Fruit fly (Drosophila melanogaster) whole organism, embryonic: ENCODE measurements around the gene Rrp5.

Experiments
- Atf6 ChIP-seq: fragments of 200-800 bp; sonication (Bioruptor generic); IDR thresholded peaks from 2 replicates; pipeline ENCODE4 v1.3.6; 2022; ENCODE audit warnings: missing biosample characterization, missing genetic modification characterization
- BtbVII ChIP-seq: fragments of 200-800 bp; sonication (Bioruptor generic); optimal IDR thresholded peaks from 3 replicates; lab custom pipeline; 2017; ENCODE audit warnings: missing biosample characterization, mild to moderate bottlenecking, missing genetic modification characterization
- CG1024 ChIP-seq: fragments of 200-800 bp; sonication (Bioruptor generic); IDR thresholded peaks from 2 replicates; pipeline ENCODE4 v1.3.6; 2022; ENCODE audit warnings: missing biosample characterization, missing genetic modification characterization
- CG10274 ChIP-seq: fragments of 200-800 bp; sonication (Bioruptor generic); optimal IDR thresholded peaks from 3 replicates; lab custom pipeline; 2017; ENCODE audit warnings: missing biosample characterization, mild to moderate bottlenecking, missing genetic modification characterization
- CG11723 ChIP-seq: fragments of 200-800 bp; sonication (Bioruptor generic); optimal IDR thresholded peaks from 2 replicates; lab custom pipeline; 2017; ENCODE audit warnings: missing biosample characterization, mild to moderate bottlenecking, missing genetic modification characterization
- CG12071 ChIP-seq: fragments of 200-800 bp; sonication (Bioruptor generic); optimal IDR thresholded peaks from 3 replicates; lab custom pipeline; 2018; ENCODE audit warnings: missing biosample characterization, mild to moderate bottlenecking, missing genetic modification characterization
- CG12659 ChIP-seq: fragments of 200-800 bp; sonication (Bioruptor generic); optimal IDR thresholded peaks from 3 replicates; lab custom pipeline; 2017; ENCODE audit warnings: mild to moderate bottlenecking, missing biosample characterization, missing genetic modification reagents, missing genetic modification characterization
- CG13287 ChIP-seq: fragments of 200-800 bp; sonication (Bioruptor generic); IDR thresholded peaks from 2 replicates; pipeline ENCODE4 v1.3.6; 2022; ENCODE audit warnings: missing biosample characterization, missing genetic modification characterization; ENCODE audit not compliant: partially characterized antibody
- CG13775 ChIP-seq: fragments of 200-800 bp; sonication (Bioruptor generic); optimal IDR thresholded peaks from 3 replicates; lab custom pipeline; 2017; ENCODE audit warnings: missing biosample characterization, mild to moderate bottlenecking, missing genetic modification characterization
- CG15479 ChIP-seq: fragments of 200-800 bp; sonication (Bioruptor generic); optimal IDR thresholded peaks from 3 replicates; lab custom pipeline; 2019; ENCODE audit warnings: missing biosample characterization, mild to moderate bottlenecking, missing genetic modification characterization, moderate library complexity
- CG16863 ChIP-seq: fragments of 200-800 bp; sonication (Bioruptor generic); optimal IDR thresholded peaks from 3 replicates; lab custom pipeline; 2016; ENCODE audit warnings: missing biosample characterization, missing genetic modification characterization
- CG2678 ChIP-seq: fragments of 200-800 bp; sonication (Bioruptor generic); optimal IDR thresholded peaks from 3 replicates; lab custom pipeline; 2019; ENCODE audit warnings: missing biosample characterization, mild to moderate bottlenecking, missing genetic modification characterization, moderate library complexity
- CG31365 ChIP-seq: fragments of 200-800 bp; sonication (Bioruptor generic); optimal IDR thresholded peaks from 2 replicates; lab custom pipeline; 2018; ENCODE audit warnings: missing biosample characterization, mild to moderate bottlenecking, missing genetic modification characterization
- CG31441 ChIP-seq: fragments of 200-800 bp; sonication (Bioruptor generic); IDR thresholded peaks from 2 replicates; pipeline ENCODE4 v1.3.6; 2022; ENCODE audit warnings: missing biosample characterization, missing genetic modification characterization
- CG32532 ChIP-seq: fragments of 200-800 bp; sonication (Bioruptor generic); IDR thresholded peaks from 2 replicates; pipeline ENCODE4 v1.3.6; 2022; ENCODE audit warnings: missing biosample characterization, missing genetic modification characterization
- CG6272 ChIP-seq: fragments of 200-800 bp; sonication (Bioruptor generic); IDR thresholded peaks from 2 replicates; pipeline ENCODE4 v1.3.6; 2022; ENCODE audit warnings: missing biosample characterization, missing genetic modification characterization
- CG6689 ChIP-seq: fragments of 200-800 bp; sonication (Bioruptor generic); IDR thresholded peaks from 2 replicates; pipeline ENCODE4 v1.3.6; 2022; ENCODE audit warnings: missing biosample characterization, missing genetic modification characterization
- CG8944 ChIP-seq: fragments of 200-800 bp; sonication (Bioruptor generic); optimal IDR thresholded peaks from 3 replicates; lab custom pipeline; 2016; ENCODE audit warnings: missing biosample characterization, missing genetic modification characterization
- CG9817 ChIP-seq: fragments of 200-800 bp; sonication (Bioruptor generic); optimal IDR thresholded peaks from 2 replicates; lab custom pipeline; 2018; ENCODE audit warnings: missing biosample characterization, mild to moderate bottlenecking, missing genetic modification characterization, moderate library complexity
- CG9932 ChIP-seq: fragments of 200-800 bp; sonication (Bioruptor generic); IDR thresholded peaks from 2 replicates; pipeline ENCODE4 v1.3.6; 2022; ENCODE audit warnings: missing biosample characterization, missing genetic modification characterization
- CkIIα-i1 ChIP-seq: fragments of 200-800 bp; sonication (Bioruptor generic); IDR thresholded peaks from 2 replicates; pipeline ENCODE4 v1.3.6; 2022; ENCODE audit warnings: missing biosample characterization, missing genetic modification characterization
- Fer3 ChIP-seq: fragments of 200-800 bp; sonication (Bioruptor generic); optimal IDR thresholded peaks from 2 replicates; lab custom pipeline; 2018; ENCODE audit warnings: missing biosample characterization, mild to moderate bottlenecking, missing genetic modification characterization, moderate library complexity
- GATAe ChIP-seq: fragments of 200-800 bp; sonication (Bioruptor generic); conservative IDR thresholded peaks from 2 replicates; pipeline ENCODE4 v1.3.6; 2022; ENCODE audit warnings: missing biosample characterization, missing genetic modification characterization
- HHEX ChIP-seq: fragments of 200-800 bp; sonication (Bioruptor generic); optimal IDR thresholded peaks from 3 replicates; lab custom pipeline; 2017; ENCODE audit warnings: missing biosample characterization, mild to moderate bottlenecking, missing genetic modification characterization, missing genetic modification reagents
- HLH4C ChIP-seq: fragments of 200-800 bp; sonication (Bioruptor generic); IDR thresholded peaks from 3 replicates; pipeline ENCODE4 v1.3.6; 2022; ENCODE audit warnings: missing biosample characterization, missing genetic modification characterization; ENCODE audit not compliant: partially characterized antibody
- Hand ChIP-seq: fragments of 200-800 bp; sonication (Bioruptor generic); optimal IDR thresholded peaks from 2 replicates; lab custom pipeline; 2017; ENCODE audit warnings: mild to moderate bottlenecking, missing biosample characterization, missing genetic modification reagents, missing genetic modification characterization
- Hmx ChIP-seq: fragments of 200-800 bp; sonication (Bioruptor generic); optimal IDR thresholded peaks from 2 replicates; lab custom pipeline; 2016; ENCODE audit warnings: missing biosample characterization, missing genetic modification characterization
- Hr78 ChIP-seq, 2 experiments: fragments of 200-800 bp in 1 of 2; fragments of >200 bp in 1 of 2; sonication (Bioruptor generic) in 1 of 2; optimal IDR thresholded peaks; 2 replicates each; lab custom pipeline; 2017 to 2019; ENCODE audit warnings: missing biosample characterization in 2 of 2, missing genetic modification characterization in 2 of 2, mild to moderate bottlenecking in 1 of 2, moderate library complexity in 1 of 2
- Mes4 ChIP-seq: fragments of 200-800 bp; sonication (Bioruptor generic); optimal IDR thresholded peaks from 2 replicates; lab custom pipeline; 2016; ENCODE audit warnings: missing biosample characterization, missing genetic modification characterization
- NFAT ChIP-seq: fragments of 200-800 bp; sonication (Bioruptor generic); IDR thresholded peaks from 2 replicates; pipeline ENCODE4 v1.3.6; 2022; ENCODE audit warnings: missing biosample characterization, missing genetic modification characterization
- Rfx ChIP-seq: fragments of 200-800 bp; sonication (Bioruptor generic); IDR thresholded peaks from 2 replicates; pipeline ENCODE4 v1.3.6; 2022; ENCODE audit warnings: missing biosample characterization, missing genetic modification characterization
- aop ChIP-seq: fragments of 200-800 bp; sonication (Bioruptor generic); IDR thresholded peaks from 2 replicates; pipeline ENCODE4 v1.3.6; 2022; ENCODE audit warnings: missing biosample characterization, missing genetic modification characterization
- ase ChIP-seq: fragments of 200-800 bp; sonication (Bioruptor generic); IDR thresholded peaks from 3 replicates; pipeline ENCODE4 v1.3.6; 2022; ENCODE audit warnings: missing biosample characterization, missing genetic modification characterization
- bbx ChIP-seq: fragments of 200-800 bp; sonication (Bioruptor generic); IDR thresholded peaks from 2 replicates; pipeline ENCODE4 v1.3.6; 2022; ENCODE audit warnings: missing biosample characterization, missing genetic modification characterization; ENCODE audit not compliant: partially characterized antibody
- cad ChIP-seq: fragments of >200 bp; optimal IDR thresholded peaks from 2 replicates; lab custom pipeline; 2017; ENCODE audit warnings: missing biosample characterization, missing genetic modification characterization
- cas ChIP-seq: fragments of 200-800 bp; sonication (Bioruptor generic); IDR thresholded peaks from 2 replicates; pipeline ENCODE4 v1.3.6; 2022; ENCODE audit warnings: missing biosample characterization, missing genetic modification characterization
- gcm ChIP-seq: fragments of 200-800 bp; sonication (Bioruptor generic); optimal IDR thresholded peaks from 2 replicates; lab custom pipeline; 2019; ENCODE audit warnings: missing biosample characterization, mild to moderate bottlenecking, missing genetic modification characterization, moderate library complexity
- gcm2 ChIP-seq: fragments of 200-800 bp; sonication (Bioruptor generic); optimal IDR thresholded peaks from 2 replicates; lab custom pipeline; 2016; ENCODE audit warnings: missing biosample characterization, missing genetic modification characterization
- gem ChIP-seq: fragments of 200-800 bp; sonication (Bioruptor generic); optimal IDR thresholded peaks from 2 replicates; lab custom pipeline; 2019; ENCODE audit warnings: missing biosample characterization, mild to moderate bottlenecking, missing genetic modification characterization, moderate library complexity
- grn ChIP-seq: fragments of 200-800 bp; sonication (Bioruptor generic); optimal IDR thresholded peaks from 3 replicates; lab custom pipeline; 2017; ENCODE audit warnings: missing biosample characterization, missing genetic modification characterization
- her ChIP-seq: fragments of 200-800 bp; sonication (Bioruptor generic); optimal IDR thresholded peaks from 2 replicates; lab custom pipeline; 2016; ENCODE audit warnings: missing biosample characterization, missing genetic modification characterization
- lab ChIP-seq: fragments of 200-800 bp; sonication (Bioruptor generic); optimal IDR thresholded peaks from 3 replicates; lab custom pipeline; 2017; ENCODE audit warnings: missing biosample characterization, missing genetic modification characterization, mild to moderate bottlenecking, moderate library complexity, missing genetic modification reagents
- maf-S ChIP-seq: fragments of 200-800 bp; sonication (Bioruptor generic); optimal IDR thresholded peaks from 2 replicates; lab custom pipeline; 2016; ENCODE audit warnings: missing biosample characterization, missing genetic modification characterization
- mirr ChIP-seq: fragments of 200-800 bp; sonication (Bioruptor generic); optimal IDR thresholded peaks from 3 replicates; lab custom pipeline; 2018; ENCODE audit warnings: missing biosample characterization, mild to moderate bottlenecking, missing genetic modification characterization
- sob ChIP-seq: fragments of 200-800 bp; sonication (Bioruptor generic); IDR thresholded peaks from 2 replicates; pipeline ENCODE4 v1.3.6; 2022; ENCODE audit warnings: missing biosample characterization, missing genetic modification characterization
- stc ChIP-seq: fragments of 200-800 bp; sonication (Bioruptor generic); IDR thresholded peaks from 2 replicates; pipeline ENCODE4 v1.3.6; 2022; ENCODE audit warnings: missing biosample characterization, missing genetic modification characterization
- sug ChIP-seq: fragments of 200-800 bp; optimal IDR thresholded peaks from 2 replicates; lab custom pipeline; 2019; ENCODE audit warnings: missing biosample characterization, mild to moderate bottlenecking, missing genetic modification characterization, moderate library complexity
- tap ChIP-seq: fragments of 200-800 bp; optimal IDR thresholded peaks from 3 replicates; lab custom pipeline; 2019; ENCODE audit warnings: missing biosample characterization, mild to moderate bottlenecking, missing genetic modification characterization, moderate library complexity
- tup ChIP-seq: fragments of 200-800 bp; sonication (Bioruptor generic); optimal IDR thresholded peaks from 2 replicates; lab custom pipeline; 2016; ENCODE audit warnings: missing biosample characterization, mild to moderate bottlenecking, missing genetic modification characterization, moderate library complexity
- wor ChIP-seq: fragments of 200-800 bp; sonication (Bioruptor generic); IDR thresholded peaks from 2 replicates; pipeline ENCODE4 v1.3.6; 2022; ENCODE audit warnings: missing biosample characterization, missing genetic modification characterization

The Rrp5 gene

dm6 chr3R:24289768-24290349 is 43.3 kb downstream of the Rrp5 start, which contains the start of the genes CG34290 and Uck (continued):
- TF ChIP-seq CG13287 (peak; percentile 94), CG10274 (GFP tag; lab: Kevin White, UChicago) (peak; percentile 68), CG13775 (GFP tag; lab: Kevin White, UChicago) (peak; percentile 84), Hand (GFP tag; lab: Kevin White, UChicago) (peak; percentile 59), CG31365 (tag; lab: Kevin White, UChicago) (peak; percentile 65), CG11723 (GFP tag; lab: Kevin White, UChicago) (peak; percentile 76), Fer3 (tag; lab: Kevin White, UChicago) (peak; percentile 82), CG2678 (tag; lab: Kevin White, UChicago) (peak; percentile 68), CG31441 (GFP tag; lab: Robert Waterston, UW) (peak; percentile 79), cas (GFP tag; lab: Robert Waterston, UW) (0 out of 2 replicates have a peak, but pooled peaks have one; percentile 12), CG6272 (GFP tag; lab: Robert Waterston, UW) (peak; percentile 15; the same call in 1 of the 2 replicates), stc (GFP tag; lab: Robert Waterston, UW) (peak; percentile 66; the same call in 1 of the 2 replicates), maf-S (GFP tag; lab: Kevin White, UChicago) (peak; percentile 54), CG12071 (GFP tag; lab: Kevin White, UChicago) (peak; percentile 85), HHEX (peak; percentile 82), NFAT (GFP tag; lab: Robert Waterston, UW) (peak; percentile 75), HLH4C (peak; percentile 70), Hmx (GFP tag; lab: Kevin White, UChicago) (peak; percentile 4), cad (no peak), grn (GFP tag; lab: Kevin White, UChicago) (peak; percentile 54), tup (GFP tag; lab: Kevin White, UChicago) (no peak), Atf6 (GFP tag; lab: Robert Waterston, UW) (peak; percentile 65), CG8944 (peak; percentile 15), lab (GFP tag; lab: Kevin White, UChicago) (peak; percentile 93), her (peak; percentile 82), CG32532 (GFP tag; lab: Robert Waterston, UW) (peak; percentile 78), Hr78 (GFP tag; optimal IDR thresholded peaks at IDR 0.05; lab: Kevin White, UChicago) (peak in 1 of 2 experiments; percentile 13), sob (GFP tag; lab: Robert Waterston, UW) (peak; percentile 82), gcm (GFP tag; lab: Kevin White, UChicago) (peak; percentile 38), CG12659 (GFP tag; lab: Kevin White, UChicago) (peak; percentile 91), aop (peak; percentile 97), CG9932 (GFP tag; lab: Robert Waterston, UW) (peak; percentile 65), Rfx (GFP tag; lab: Robert Waterston, UW) (peak; percentile 89), gem (tag; lab: Kevin White, UChicago) (peak; percentile 45), wor (GFP tag; lab: Robert Waterston, UW) (no peak), ase (GFP tag; lab: Robert Waterston, UW) (peak; percentile 71; the same call in 2 of the 3 replicates), BtbVII (GFP tag; lab: Kevin White, UChicago) (peak; percentile 76), Mes4 (GFP tag; lab: Kevin White, UChicago) (peak; percentile 77), CG1024 (GFP tag; lab: Robert Waterston, UW) (no peak), gcm2 (GFP tag; lab: Kevin White, UChicago) (peak; percentile 9), CG6689 (GFP tag; lab: Robert Waterston, UW) (peak; percentile 53), bbx (GFP tag; lab: Robert Waterston, UW) (peak; percentile 89), CG9817 (peak; percentile 68), CkIIα-i1 (no peak), GATAe (no peak), mirr (peak; percentile 90), CG15479 (GFP tag; lab: Kevin White, UChicago) (no peak), tap (tag; lab: Kevin White, UChicago) (peak; percentile 28), CG16863 (GFP tag; lab: Kevin White, UChicago) (peak; percentile 65), sug (tag; lab: Kevin White, UChicago) (peak; percentile 77)
